Worm (Caenorhabditis elegans): Measurements from ENCODE around the gene nhr-179.

Gene nhr-179

ce11 chrV:1618760-1619159 lies at the start of gene nhr-179:
TSS of gene nhr-179 (minus strand) at chrV:1618860.
- TF ChIP-seq him-1 (tag; optimal IDR thresholded peaks at IDR 0.05) = no peak
- no peak for TF ChIP-seq dao-5 (tag; optimal IDR thresholded peaks at IDR 0.05)
- TF ChIP-seq W03F9.2 (tag; optimal IDR thresholded peaks at IDR 0.05) = no peak

ce11 chrV:1668216-1668615 lies 49.6 kb upstream of the nhr-179 start, which contains the start of gene irld-42:
TSS of gene irld-42 (plus strand) at chrV:1668516.
- TF ChIP-seq dao-5 (tag; optimal IDR thresholded peaks at IDR 0.05) (no peak), him-1 (tag; optimal IDR thresholded peaks at IDR 0.05) (no peak), W03F9.2 (tag; optimal IDR thresholded peaks at IDR 0.05) (no peak)

- TF ChIP-seq W03F9.2 (tag; optimal IDR thresholded peaks at IDR 0.05) (no peak), him-1 (tag; optimal IDR thresholded peaks at IDR 0.05) (no peak), dao-5 (tag; optimal IDR thresholded peaks at IDR 0.05) (no peak)
Observed at ce11 chrV:1666904-1667303, 48.2 kb upstream of the nhr-179 start, which contains the start of gene K04F1.8. TSS of gene K04F1.8 (plus strand) at chrV:1667204.

ce11 chrV:1664921-1665320 lies 46.3 kb upstream of the nhr-179 start, which contains the start of gene K04F1.9:
TSS of gene K04F1.9 (plus strand) at chrV:1665221.
- TF ChIP-seq W03F9.2 (tag; optimal IDR thresholded peaks at IDR 0.05) (no peak), him-1 (tag; optimal IDR thresholded peaks at IDR 0.05) (no peak), dao-5 (tag; optimal IDR thresholded peaks at IDR 0.05) (no peak)

- TF ChIP-seq W03F9.2 (tag; optimal IDR thresholded peaks at IDR 0.05) (no peak), dao-5 (tag; optimal IDR thresholded peaks at IDR 0.05) (no peak), him-1 (tag; optimal IDR thresholded peaks at IDR 0.05) (no peak)
Observed at ce11 chrV:1662270-1662669, 43.6 kb upstream of the nhr-179 start, which contains the start of gene irld-40. TSS of gene irld-40 (plus strand) at chrV:1662570.

ce11 chrV:1654845-1655244 lies 36.2 kb upstream of the nhr-179 start, which contains the start of gene irld-11:
TSS of gene irld-11 (plus strand) at chrV:1655145.
- TF ChIP-seq W03F9.2 (tag; optimal IDR thresholded peaks at IDR 0.05) = no peak
- no peak for TF ChIP-seq him-1 (tag; optimal IDR thresholded peaks at IDR 0.05)
- no peak for TF ChIP-seq dao-5 (tag; optimal IDR thresholded peaks at IDR 0.05)

ce11 chrV:1651045-1651444 lies 32.4 kb upstream of the nhr-179 start, which contains the start of gene irld-44:
TSS of gene irld-44 (plus strand) at chrV:1651345.
- TF ChIP-seq him-1 (tag; optimal IDR thresholded peaks at IDR 0.05) = no peak

- TF ChIP-seq him-1 (tag; optimal IDR thresholded peaks at IDR 0.05) (no peak), W03F9.2 (tag; optimal IDR thresholded peaks at IDR 0.05) (no peak), dao-5 (tag; optimal IDR thresholded peaks at IDR 0.05) (no peak)
Observed at ce11 chrV:1648000-1648399, 29.3 kb upstream of the nhr-179 start, which contains the start of gene irld-45. TSS of gene irld-45 (plus strand) at chrV:1648300.

- TF ChIP-seq dao-5 (tag; optimal IDR thresholded peaks at IDR 0.05) (no peak), him-1 (tag; optimal IDR thresholded peaks at IDR 0.05) (no peak), W03F9.2 (tag; optimal IDR thresholded peaks at IDR 0.05) (no peak)
Observed at ce11 chrV:1643886-1644285, 25.2 kb upstream of the nhr-179 start, which contains the start of gene alh-2. TSS of gene alh-2 (plus strand) at chrV:1644169.

- no peak for TF ChIP-seq W03F9.2 (tag; optimal IDR thresholded peaks at IDR 0.05)
- no peak for TF ChIP-seq dao-5 (tag; optimal IDR thresholded peaks at IDR 0.05)
- TF ChIP-seq him-1 (tag; optimal IDR thresholded peaks at IDR 0.05) = no peak
Observed at ce11 chrV:1642768-1643167, 24.1 kb upstream of the nhr-179 start.

- TF ChIP-seq W03F9.2 (tag; optimal IDR thresholded peaks at IDR 0.05) = no peak
Observed at ce11 chrV:1642199-1642598, 23.5 kb upstream of the nhr-179 start, which contains the start of gene Y46H3D.1. TSS of gene Y46H3D.1 (plus strand) at chrV:1642499.

- TF ChIP-seq him-1 (tag; optimal IDR thresholded peaks at IDR 0.05) = no peak
- TF ChIP-seq dao-5 (tag; optimal IDR thresholded peaks at IDR 0.05) = no peak
- no peak for TF ChIP-seq W03F9.2 (tag; optimal IDR thresholded peaks at IDR 0.05)
Observed at ce11 chrV:1640008-1640407, 21.3 kb upstream of the nhr-179 start, which contains the start of gene str-221. TSS of gene str-221 (plus strand) at chrV:1640308.

ce11 chrV:1635859-1636258 lies 17.2 kb upstream of the nhr-179 start, which contains the start of gene str-222:
TSS of gene str-222 (plus strand) at chrV:1636159.
- TF ChIP-seq dao-5 (tag; optimal IDR thresholded peaks at IDR 0.05) (no peak), W03F9.2 (tag; optimal IDR thresholded peaks at IDR 0.05) (no peak), him-1 (tag; optimal IDR thresholded peaks at IDR 0.05) (no peak)

- no peak for TF ChIP-seq him-1 (tag; optimal IDR thresholded peaks at IDR 0.05)
- TF ChIP-seq W03F9.2 (tag; optimal IDR thresholded peaks at IDR 0.05) = no peak
- TF ChIP-seq dao-5 (tag; optimal IDR thresholded peaks at IDR 0.05) = no peak
Observed at ce11 chrV:1631717-1632116, 13.1 kb upstream of the nhr-179 start, which contains the start of gene irld-17. TSS of gene irld-17 (plus strand) at chrV:1632017.

ce11 chrV:1631148-1631547 lies 12.5 kb upstream of the nhr-179 start, which contains the start of gene Y46H3D.8:
TSS of gene Y46H3D.8 (minus strand) at chrV:1631248.
- no peak for TF ChIP-seq him-1 (tag; optimal IDR thresholded peaks at IDR 0.05)
- no peak for TF ChIP-seq dao-5 (tag; optimal IDR thresholded peaks at IDR 0.05)
- TF ChIP-seq W03F9.2 (tag; optimal IDR thresholded peaks at IDR 0.05) = no peak

Measured in whole organism, L4/young adult.